Fruit fly (Drosophila melanogaster) whole organism, wandering third instar larva: ENCODE measurements around the gene CG14115.
A peak's percentile ranks its signal among the peaks of the same experiment; 100 is the strongest.

Experiments used
- CG32264 ChIP-seq: fragments of 200-800 bp; sonication (Bioruptor generic); optimal IDR thresholded peaks from 2 replicates; lab custom pipeline; 2016; ENCODE audit warnings: missing biosample characterization, missing genetic modification characterization
- CG9705 ChIP-seq: fragments of 200-800 bp; sonication (Bioruptor generic); optimal IDR thresholded peaks from 2 replicates; lab custom pipeline; 2018; ENCODE audit warnings: missing biosample characterization, mild to moderate bottlenecking, missing genetic modification characterization
- CrebA ChIP-seq: fragments of 200-800 bp; sonication (Bioruptor generic); optimal IDR thresholded peaks from 2 replicates; lab custom pipeline; 2016; ENCODE audit warnings: missing biosample characterization, mild to moderate bottlenecking, missing genetic modification characterization, borderline replicate concordance
- Dfd ChIP-seq: fragments of >200 bp; optimal IDR thresholded peaks from 2 replicates; lab custom pipeline; 2017; ENCODE audit warnings: missing biosample characterization, missing genetic modification characterization
- Dif ChIP-seq: fragments of 200-275, 200-300 bp; sonication (Bioruptor generic); optimal IDR thresholded peaks from 2 replicates; lab custom pipeline; 2018; ENCODE audit warnings: missing biosample characterization, missing genetic modification characterization; ENCODE audit not compliant: partially characterized antibody
- GATAd ChIP-seq: sonication (Bioruptor generic); optimal IDR thresholded peaks from 2 replicates; lab custom pipeline; 2016; ENCODE audit warnings: missing biosample characterization, missing genetic modification characterization
- HLH106 ChIP-seq: fragments of 200-800 bp; optimal IDR thresholded peaks from 3 replicates; lab custom pipeline; 2019; ENCODE audit warnings: missing biosample characterization, mild to moderate bottlenecking, missing genetic modification characterization, moderate library complexity
- Hnf4 ChIP-seq: fragments of 200-800 bp; sonication (Bioruptor generic); optimal IDR thresholded peaks from 2 replicates; lab custom pipeline; 2016; ENCODE audit warnings: missing biosample characterization, mild to moderate bottlenecking, missing genetic modification characterization
- Hr78 ChIP-seq: fragments of >200 bp; optimal IDR thresholded peaks from 2 replicates; lab custom pipeline; 2017; ENCODE audit warnings: missing biosample characterization, missing genetic modification characterization
- Hr83 ChIP-seq: fragments of 200-300 bp; sonication (Bioruptor generic); optimal IDR thresholded peaks from 2 replicates; lab custom pipeline; 2016; ENCODE audit warnings: missing biosample characterization, mild to moderate bottlenecking, missing genetic modification characterization, moderate library complexity; ENCODE audit not compliant: poor library complexity, severe bottlenecking
- Mio ChIP-seq: sonication (Bioruptor generic); optimal IDR thresholded peaks from 2 replicates; lab custom pipeline; 2016; ENCODE audit warnings: missing biosample characterization, missing genetic modification characterization
- N ChIP-seq: fragments of >200 bp; optimal IDR thresholded peaks from 2 replicates; lab custom pipeline; 2018; ENCODE audit warnings: missing biosample characterization, missing external identifiers, missing genetic modification characterization
- Rel ChIP-seq, 2 experiments: fragments of 200-800 bp; sonication (Bioruptor generic) in 1 of 2; optimal IDR thresholded peaks; 2 replicates in 1 of 2; 3 replicates in 1 of 2; lab custom pipeline; 2016 to 2019; ENCODE audit warnings: mild to moderate bottlenecking in 2 of 2, missing biosample characterization in 2 of 2, missing genetic modification characterization in 2 of 2, moderate library complexity in 1 of 2
- Sp1 ChIP-seq: fragments of 200-800 bp; sonication (Bioruptor generic); optimal IDR thresholded peaks from 3 replicates; lab custom pipeline; 2019; ENCODE audit warnings: missing biosample characterization, mild to moderate bottlenecking, missing genetic modification characterization, moderate library complexity
- Vsx2 ChIP-seq: fragments of 200-300, 225-300 bp; sonication (Bioruptor generic); optimal IDR thresholded peaks from 2 replicates; lab custom pipeline; 2018; ENCODE audit warnings: missing biosample characterization, missing genetic modification characterization; ENCODE audit not compliant: partially characterized antibody
- br ChIP-seq: fragments of 200-800 bp; sonication (Bioruptor generic); optimal IDR thresholded peaks from 2 replicates; lab custom pipeline; 2016; ENCODE audit warnings: missing biosample characterization, missing genetic modification characterization
- dl ChIP-seq, 2 experiments: fragments of 175-275, 200-275 bp in 1 of 2; fragments of 200-275 bp in 1 of 2; sonication (Bioruptor generic); optimal IDR thresholded peaks; lab custom pipeline; 2018; ENCODE audit warnings: mild to moderate bottlenecking in 2 of 2, missing biosample characterization in 2 of 2, missing genetic modification characterization in 2 of 2, moderate library complexity in 2 of 2; ENCODE audit not compliant: partially characterized antibody in 2 of 2, insufficient read depth in 1 of 2
- dmrt93B ChIP-seq: fragments of 200-800 bp; sonication (Bioruptor generic); optimal IDR thresholded peaks from 2 replicates; lab custom pipeline; 2018; ENCODE audit warnings: missing biosample characterization, mild to moderate bottlenecking, missing genetic modification characterization
- dsf ChIP-seq: sonication (Bioruptor generic); optimal IDR thresholded peaks from 2 replicates; lab custom pipeline; 2016; ENCODE audit warnings: missing biosample characterization, missing genetic modification characterization, borderline replicate concordance
- ey ChIP-seq: fragments of 200-800 bp; sonication (Bioruptor generic); optimal IDR thresholded peaks from 2 replicates; lab custom pipeline; 2016; ENCODE audit warnings: missing biosample characterization, missing genetic modification characterization
- foxo ChIP-seq, 2 experiments: fragments of 200-800 bp; sonication (Bioruptor generic); optimal IDR thresholded peaks; 2 replicates in 1 of 2; 3 replicates in 1 of 2; lab custom pipeline; 2016 to 2017; ENCODE audit warnings: missing biosample characterization in 2 of 2, missing genetic modification characterization in 2 of 2
- fru ChIP-seq: fragments of 200-800 bp; sonication (Bioruptor generic); optimal IDR thresholded peaks from 3 replicates; lab custom pipeline; 2016; ENCODE audit warnings: missing biosample characterization, mild to moderate bottlenecking, missing genetic modification characterization
- h ChIP-seq: fragments of 200-800 bp; sonication (Bioruptor generic); optimal IDR thresholded peaks from 3 replicates; lab custom pipeline; 2016; ENCODE audit warnings: missing biosample characterization, mild to moderate bottlenecking, missing genetic modification characterization
- jim ChIP-seq: fragments of 175-275, 200-325 bp; sonication (Bioruptor generic); optimal IDR thresholded peaks from 2 replicates; lab custom pipeline; 2016; ENCODE audit warnings: missing biosample characterization, mild to moderate bottlenecking, missing genetic modification characterization
- lola ChIP-seq: fragments of >200 bp; optimal IDR thresholded peaks from 2 replicates; lab custom pipeline; 2017; ENCODE audit warnings: missing biosample characterization, missing genetic modification characterization
- pan ChIP-seq: fragments of >200 bp; optimal IDR thresholded peaks from 2 replicates; lab custom pipeline; 2017
- psq ChIP-seq: fragments of 200-800 bp; sonication (Bioruptor generic); optimal IDR thresholded peaks from 3 replicates; lab custom pipeline; 2017; ENCODE audit warnings: missing biosample characterization, mild to moderate bottlenecking, missing genetic modification characterization, moderate library complexity
- rgr ChIP-seq: fragments of 200-800 bp; sonication (Bioruptor generic); optimal IDR thresholded peaks from 3 replicates; lab custom pipeline; 2016; ENCODE audit warnings: missing biosample characterization, mild to moderate bottlenecking, missing genetic modification characterization
- sage ChIP-seq: fragments of 200-800 bp; sonication (Bioruptor generic); optimal IDR thresholded peaks from 2 replicates; lab custom pipeline; 2016; ENCODE audit warnings: missing biosample characterization, mild to moderate bottlenecking, missing genetic modification characterization
- sv ChIP-seq: fragments of 200-800 bp; sonication (Bioruptor generic); optimal IDR thresholded peaks from 3 replicates; lab custom pipeline; 2016; ENCODE audit warnings: missing biosample characterization, missing genetic modification characterization
- usp ChIP-seq: fragments of >200 bp; optimal IDR thresholded peaks from 2 replicates; lab custom pipeline; 2017; ENCODE audit warnings: missing biosample characterization, missing genetic modification characterization

The CG14115 gene

DNA sequence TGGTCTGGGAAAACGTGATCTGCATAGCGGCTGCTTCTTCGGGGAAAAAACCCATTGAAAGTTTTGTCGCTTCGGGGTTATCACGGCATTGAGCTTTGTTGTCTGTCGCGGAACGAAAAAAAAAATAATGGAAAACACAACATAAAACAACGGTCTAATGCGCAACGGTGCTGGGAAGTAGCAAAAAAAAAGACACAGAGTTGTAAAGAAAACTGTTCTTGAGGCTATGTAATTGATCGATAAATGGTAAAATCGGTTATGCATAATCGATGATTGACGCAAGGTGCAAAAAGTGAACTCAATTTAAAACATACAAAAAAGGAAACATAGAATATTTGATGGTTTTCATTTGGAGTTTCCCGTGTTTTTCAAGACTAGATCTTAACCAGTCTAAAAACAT, 29.9 kb downstream of the CG14115 start:
- no peak for TF ChIP-seq Hr78 (GFP tag; lab: Kevin White, UChicago)
- no peak for TF ChIP-seq Hr83 (GFP tag; lab: Kevin White, UChicago)
- no peak for TF ChIP-seq br (GFP tag; lab: Kevin White, UChicago)
- no peak for TF ChIP-seq Dif
- TF ChIP-seq Vsx2 (GFP tag; lab: Kevin White, UChicago) = no peak
- no peak for TF ChIP-seq lola (GFP tag; lab: Kevin White, UChicago)
- no peak for TF ChIP-seq h (GFP tag; lab: Kevin White, UChicago)
- TF ChIP-seq Mio = no peak
- TF ChIP-seq rgr = no peak
- TF ChIP-seq dsf = no peak
- no peak for TF ChIP-seq psq (GFP tag; lab: Kevin White, UChicago)

DNA sequence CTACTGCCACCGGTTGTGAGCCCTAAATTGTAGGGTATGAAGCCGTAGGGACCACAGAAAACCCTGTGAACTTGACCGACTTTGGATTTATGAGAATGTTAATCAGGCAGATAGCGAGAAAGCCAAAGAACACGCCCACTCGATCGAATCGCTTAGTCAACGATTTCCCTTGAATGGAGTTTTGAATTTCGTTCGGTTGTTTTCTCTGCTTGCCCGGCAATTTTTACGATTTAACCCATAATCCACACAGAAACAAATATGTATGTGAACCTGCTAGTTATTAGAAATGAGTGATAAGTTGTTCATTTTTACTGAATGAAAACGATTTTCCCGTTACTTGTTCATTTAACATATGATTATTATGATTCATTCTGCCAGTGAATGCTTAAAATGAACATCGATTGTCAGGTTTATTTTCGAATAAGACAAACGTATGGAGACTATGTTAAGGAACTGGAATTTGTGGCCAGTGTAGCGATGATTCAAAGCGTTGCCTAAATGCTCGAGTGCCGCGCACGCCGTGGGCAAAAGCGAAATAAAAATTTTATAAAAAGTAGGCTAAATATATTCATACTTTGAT, 31.1 kb downstream of the CG14115 start:
- TF ChIP-seq h (GFP tag; lab: Kevin White, UChicago) = peak; percentile 24
- peak; percentile 13 for TF ChIP-seq rgr
- no peak for TF ChIP-seq foxo (GFP tag; optimal IDR thresholded peaks at IDR 0.05; lab: Kevin White, UChicago)
- peak; percentile 20 for TF ChIP-seq fru
- TF ChIP-seq CG9705 (GFP tag; lab: Kevin White, UChicago) = no peak

DNA sequence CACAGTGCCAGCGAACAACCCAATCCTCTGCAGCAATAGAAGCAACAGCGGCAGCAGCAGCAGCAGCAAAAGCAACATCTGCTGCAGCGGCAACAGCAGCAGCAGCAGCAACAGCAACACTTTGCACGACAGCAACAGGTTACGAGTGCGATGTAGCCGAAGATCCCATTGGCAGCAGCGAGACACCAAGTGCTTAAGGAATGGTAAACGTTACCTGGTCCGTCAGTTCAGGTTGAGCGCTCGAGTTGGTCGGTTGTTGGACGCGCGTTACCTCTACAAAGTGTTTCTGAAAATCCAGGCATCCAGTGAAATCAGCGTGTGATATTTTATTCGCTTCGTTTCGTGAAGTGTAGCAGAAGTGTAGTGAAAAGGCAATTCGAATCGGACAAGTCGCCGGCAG, 32.5 kb downstream of the CG14115 start, which contains the start of gene CG17672:
Gene CG17672, plus strand, starts transcription at position 223 of the 400 bp plus-strand sequence.
- no peak for TF ChIP-seq CG32264
- peak; percentile 24 for TF ChIP-seq Rel (GFP tag; optimal IDR thresholded peaks at IDR 0.05; lab: Kevin White, UChicago)
- TF ChIP-seq Rel (tag; optimal IDR thresholded peaks at IDR 0.05; lab: Kevin White, UChicago) = peak; percentile 9
- TF ChIP-seq Sp1 (GFP tag; lab: Kevin White, UChicago) = peak; percentile 17
- peak; percentile 18 for TF ChIP-seq h (GFP tag; lab: Kevin White, UChicago)
- TF ChIP-seq Dfd = peak; percentile 77
- TF ChIP-seq Dif = peak; percentile 77
- no peak for TF ChIP-seq br (GFP tag; lab: Kevin White, UChicago)
- peak in 1 of 2 experiments; percentile 6 for TF ChIP-seq dl (GFP tag; optimal IDR thresholded peaks at IDR 0.05; lab: Kevin White, UChicago; ENCODE audit: insufficient read depth in 1 of 2, partially characterized antibody in 2 of 2)
- no peak for TF ChIP-seq CG9705 (GFP tag; lab: Kevin White, UChicago)
- peak; percentile 38 for TF ChIP-seq Vsx2 (GFP tag; lab: Kevin White, UChicago)
- peak; percentile 27 for TF ChIP-seq psq (GFP tag; lab: Kevin White, UChicago)
- TF ChIP-seq Hr83 (GFP tag; lab: Kevin White, UChicago) = peak; percentile 9
- TF ChIP-seq rgr = peak; percentile 12
- peak; percentile 32 for TF ChIP-seq fru

DNA sequence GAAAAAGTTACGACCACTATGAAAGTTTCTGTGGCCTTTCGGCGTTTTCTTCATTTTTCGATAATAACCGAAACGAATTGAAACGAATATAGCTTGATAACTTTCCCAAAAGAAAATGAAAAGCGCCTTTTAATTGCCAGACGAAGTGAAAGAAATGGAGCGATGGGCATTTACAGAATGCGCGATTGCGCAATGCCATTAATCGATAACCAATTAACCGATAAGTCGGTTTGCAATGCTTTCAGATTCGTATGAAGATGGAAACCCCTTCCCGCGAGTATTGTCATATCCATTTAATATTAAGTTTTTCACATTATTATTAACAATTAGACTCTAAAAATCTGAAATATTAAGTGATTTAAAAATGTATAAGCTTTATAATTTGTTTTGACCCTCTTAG, 33.9 kb downstream of the CG14115 start:
- TF ChIP-seq Dfd = no peak
- no peak for TF ChIP-seq CG32264
- TF ChIP-seq N (GFP tag; lab: Kevin White, UChicago) = no peak
- no peak for TF ChIP-seq usp
- TF ChIP-seq CG9705 (GFP tag; lab: Kevin White, UChicago) = no peak
- no peak for TF ChIP-seq dmrt93B (GFP tag; lab: Kevin White, UChicago)
- no peak for TF ChIP-seq sage (GFP tag; lab: Kevin White, UChicago)
- TF ChIP-seq HLH106 (tag; lab: Kevin White, UChicago) = no peak
- no peak for TF ChIP-seq Dif
- TF ChIP-seq dsf = no peak
- no peak for TF ChIP-seq psq (GFP tag; lab: Kevin White, UChicago)
- TF ChIP-seq Vsx2 (GFP tag; lab: Kevin White, UChicago) = no peak
- no peak for TF ChIP-seq Hr78 (GFP tag; lab: Kevin White, UChicago)
- TF ChIP-seq sv (GFP tag; lab: Kevin White, UChicago) = no peak
- no peak for TF ChIP-seq CrebA (GFP tag; lab: Kevin White, UChicago)
- no peak for TF ChIP-seq Rel (GFP tag; optimal IDR thresholded peaks at IDR 0.05; lab: Kevin White, UChicago)
- TF ChIP-seq Rel (tag; optimal IDR thresholded peaks at IDR 0.05; lab: Kevin White, UChicago) = no peak
- TF ChIP-seq jim (GFP tag; lab: Kevin White, UChicago) = no peak
- no peak for TF ChIP-seq GATAd
- no peak for TF ChIP-seq rgr

DNA sequence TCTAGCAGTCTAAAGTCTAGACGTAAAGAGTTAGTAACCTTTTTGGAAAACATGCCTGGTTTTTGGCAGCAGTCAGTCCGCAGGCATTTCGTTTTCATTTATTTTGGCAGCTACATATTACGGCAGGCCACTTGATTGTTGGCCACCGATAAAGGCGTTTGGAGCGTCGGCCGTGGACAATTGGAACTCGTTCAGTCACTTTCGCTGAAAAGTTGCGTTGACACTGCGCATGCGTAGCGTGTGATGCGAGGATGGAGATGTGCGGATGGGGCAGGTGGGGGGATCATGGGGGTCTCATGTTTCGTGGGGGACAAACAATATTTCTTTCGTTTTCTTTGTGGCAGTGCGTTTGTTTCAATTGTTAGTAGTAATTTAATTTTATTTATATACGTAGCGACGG, 34.4 kb downstream of the CG14115 start:
- TF ChIP-seq Hnf4 = no peak
- no peak for TF ChIP-seq br (GFP tag; lab: Kevin White, UChicago)
- no peak for TF ChIP-seq usp
- TF ChIP-seq rgr = no peak
- TF ChIP-seq pan (lab: Kevin White, UChicago) = no peak
- TF ChIP-seq sv (GFP tag; lab: Kevin White, UChicago) = no peak
- TF ChIP-seq ey = no peak
- no peak for TF ChIP-seq HLH106 (tag; lab: Kevin White, UChicago)
